Worm (Caenorhabditis elegans): ENCODE measurements around the gene C48B4.7.
A peak's percentile ranks its signal among the peaks of the same experiment; 100 is the strongest.

C48B4.7 gene

ce11 chrIII:9546016-9546659, 13.1 kb downstream of the C48B4.7 start, which contains the start of gene unc-16:
unc-16 (plus strand) TSS chrIII:9546258.
- peak; percentile 77 for TF ChIP-seq lin-13 (tag; optimal IDR thresholded peaks at IDR 0.05)
- peak; percentile 32 for TF ChIP-seq drap-1 (GFP tag; optimal IDR thresholded peaks at IDR 0.05)
- peak; percentile 54 for TF ChIP-seq mls-2 (tag; optimal IDR thresholded peaks at IDR 0.05)
- peak; percentile 78 for TF ChIP-seq ces-1 (GFP tag; optimal IDR thresholded peaks at IDR 0.05)
- no peak for TF ChIP-seq unc-39 (tag; optimal IDR thresholded peaks at IDR 0.05)
- peak; percentile 22 for TF ChIP-seq ham-2 (GFP tag; optimal IDR thresholded peaks at IDR 0.05)
- TF ChIP-seq nhr-76 (tag; optimal IDR thresholded peaks at IDR 0.05) = no peak
- TF ChIP-seq mep-1 (tag; optimal IDR thresholded peaks at IDR 0.05) = peak; percentile 78
- no peak for TF ChIP-seq bed-3 (GFP tag; optimal IDR thresholded peaks at IDR 0.05)
- no peak for TF ChIP-seq ceh-43 (GFP tag; optimal IDR thresholded peaks at IDR 0.05)
- TF ChIP-seq tbx-8 (GFP tag; optimal IDR thresholded peaks at IDR 0.05) = no peak
- TF ChIP-seq nhr-237 (tag; optimal IDR thresholded peaks at IDR 0.05) = peak; percentile 65
- TF ChIP-seq flh-1 (GFP tag; optimal IDR thresholded peaks at IDR 0.05) = no peak
- peak; percentile 27 for TF ChIP-seq unc-120 (tag; optimal IDR thresholded peaks at IDR 0.05; ENCODE audit: poor library complexity, severe bottlenecking)
- TF ChIP-seq cnd-1 (tag; optimal IDR thresholded peaks at IDR 0.05) = no peak
- peak; percentile 49 for TF ChIP-seq elt-1 (tag; optimal IDR thresholded peaks at IDR 0.05; ENCODE audit: borderline replicate concordance, insufficient read depth)
- TF ChIP-seq ztf-11 (tag; optimal IDR thresholded peaks at IDR 0.05) = no peak
- TF ChIP-seq lsy-2 (tag; optimal IDR thresholded peaks at IDR 0.05) = peak; percentile 98
- peak; percentile 91 for TF ChIP-seq unc-62 (GFP tag; optimal IDR thresholded peaks at IDR 0.05)
- no peak for TF ChIP-seq sem-2 (GFP tag; optimal IDR thresholded peaks at IDR 0.05)
- TF ChIP-seq lin-32 (GFP tag; optimal IDR thresholded peaks at IDR 0.05) = no peak
- peak; percentile 47 for TF ChIP-seq hlh-1 (tag; optimal IDR thresholded peaks at IDR 0.05)
- peak; percentile 47 for TF ChIP-seq ceh-39 (tag; optimal IDR thresholded peaks at IDR 0.05)
- TF ChIP-seq nhr-28 (tag; optimal IDR thresholded peaks at IDR 0.05) = no peak
- peak; percentile 20 for TF ChIP-seq ceh-83 (GFP tag; optimal IDR thresholded peaks at IDR 0.05)
- peak; percentile 32 for TF ChIP-seq M03D4.4 (tag; optimal IDR thresholded peaks at IDR 0.05)
- peak; percentile 91 for TF ChIP-seq pha-4 (tag; optimal IDR thresholded peaks at IDR 0.05)
- TF ChIP-seq nhr-12 (tag; optimal IDR thresholded peaks at IDR 0.05) = no peak

ce11 chrIII:9544820-9545219, 14.4 kb downstream of the C48B4.7 start, which contains the start of gene ZK1098.12:
ZK1098.12 (plus strand) TSS chrIII:9545120.
- TF ChIP-seq tbx-8 (GFP tag; optimal IDR thresholded peaks at IDR 0.05) = no peak
- TF ChIP-seq blmp-1 (tag; optimal IDR thresholded peaks at IDR 0.05) = no peak
- no peak for TF ChIP-seq ham-2 (GFP tag; optimal IDR thresholded peaks at IDR 0.05)
- no peak for TF ChIP-seq cnd-1 (tag; optimal IDR thresholded peaks at IDR 0.05)
- TF ChIP-seq pha-4 (tag; optimal IDR thresholded peaks at IDR 0.05) = no peak
- no peak for TF ChIP-seq ztf-11 (tag; optimal IDR thresholded peaks at IDR 0.05)
- TF ChIP-seq bed-3 (GFP tag; optimal IDR thresholded peaks at IDR 0.05) = no peak
- no peak for TF ChIP-seq unc-39 (tag; optimal IDR thresholded peaks at IDR 0.05)
- no peak for TF ChIP-seq unc-120 (tag; optimal IDR thresholded peaks at IDR 0.05; ENCODE audit: poor library complexity, severe bottlenecking)
- no peak for TF ChIP-seq nhr-237 (tag; optimal IDR thresholded peaks at IDR 0.05)
- TF ChIP-seq unc-62 (GFP tag; optimal IDR thresholded peaks at IDR 0.05) = no peak
- TF ChIP-seq nhr-28 (tag; optimal IDR thresholded peaks at IDR 0.05) = no peak
- TF ChIP-seq mep-1 (tag; optimal IDR thresholded peaks at IDR 0.05) = no peak
- no peak for TF ChIP-seq nhr-76 (tag; optimal IDR thresholded peaks at IDR 0.05)
- TF ChIP-seq lsy-2 (tag; optimal IDR thresholded peaks at IDR 0.05) = no peak
- no peak for TF ChIP-seq ceh-39 (tag; optimal IDR thresholded peaks at IDR 0.05)
- TF ChIP-seq nhr-2 (tag; optimal IDR thresholded peaks at IDR 0.05) = no peak

- TF ChIP-seq drap-1 (GFP tag; optimal IDR thresholded peaks at IDR 0.05) (no peak), unc-39 (tag; optimal IDR thresholded peaks at IDR 0.05) (no peak), nhr-12 (tag; optimal IDR thresholded peaks at IDR 0.05) (no peak), ham-2 (GFP tag; optimal IDR thresholded peaks at IDR 0.05) (no peak), mls-2 (tag; optimal IDR thresholded peaks at IDR 0.05) (no peak), ceh-83 (GFP tag; optimal IDR thresholded peaks at IDR 0.05) (no peak), flh-1 (GFP tag; optimal IDR thresholded peaks at IDR 0.05) (no peak), cnd-1 (tag; optimal IDR thresholded peaks at IDR 0.05) (no peak), lsy-2 (tag; optimal IDR thresholded peaks at IDR 0.05) (no peak), sptf-1 (tag; optimal IDR thresholded peaks at IDR 0.05) (no peak), M03D4.4 (tag; optimal IDR thresholded peaks at IDR 0.05) (no peak), ceh-39 (tag; optimal IDR thresholded peaks at IDR 0.05) (no peak), nhr-237 (tag; optimal IDR thresholded peaks at IDR 0.05) (no peak), nhr-28 (tag; optimal IDR thresholded peaks at IDR 0.05) (no peak), unc-120 (tag; optimal IDR thresholded peaks at IDR 0.05; ENCODE audit: poor library complexity, severe bottlenecking) (no peak), hlh-1 (tag; optimal IDR thresholded peaks at IDR 0.05) (no peak), lin-13 (tag; optimal IDR thresholded peaks at IDR 0.05) (no peak), nhr-2 (tag; optimal IDR thresholded peaks at IDR 0.05) (no peak), tbx-8 (GFP tag; optimal IDR thresholded peaks at IDR 0.05) (no peak)
Observed at ce11 chrIII:9544125-9544524, 15.1 kb downstream of the C48B4.7 start, which contains the start of gene ZK1098.9. ZK1098.9 (plus strand) TSS chrIII:9544425.

All from whole organism, mixed stage, embryonic.